Fruit fly (Drosophila melanogaster) whole organism, embryonic: ENCODE data around the gene Cyp312a1.

ENCODE experiments used
- Abd-B ChIP-seq: fragments of 200-800 bp; sonication (Bioruptor generic); optimal IDR thresholded peaks from 2 replicates; lab custom pipeline; 2018; ENCODE audit warnings: missing biosample characterization, mild to moderate bottlenecking, missing genetic modification characterization, moderate library complexity
- B-H1 ChIP-seq: fragments of 200-800 bp; sonication (Bioruptor generic); IDR thresholded peaks from 3 replicates; pipeline ENCODE4 v1.3.6; 2022; ENCODE audit warnings: missing biosample characterization, missing genetic modification characterization
- CG14710 ChIP-seq: fragments of 200-800 bp; sonication (Bioruptor generic); optimal IDR thresholded peaks from 3 replicates; lab custom pipeline; 2019; ENCODE audit warnings: missing biosample characterization, mild to moderate bottlenecking, missing genetic modification characterization, moderate library complexity
- CG18011 ChIP-seq: fragments of 200-800 bp; sonication (Bioruptor generic); optimal IDR thresholded peaks from 2 replicates; lab custom pipeline; 2017; ENCODE audit warnings: missing biosample characterization, missing genetic modification characterization, mild to moderate bottlenecking, moderate library complexity, missing genotype
- CG18619 ChIP-seq: fragments of 200-800 bp; sonication (Bioruptor generic); optimal IDR thresholded peaks from 3 replicates; lab custom pipeline; 2017; ENCODE audit warnings: missing biosample characterization, mild to moderate bottlenecking, missing genetic modification characterization
- CG2199 ChIP-seq: fragments of 200-800 bp; sonication (Bioruptor generic); IDR thresholded peaks from 3 replicates; pipeline ENCODE4 v1.3.6; 2022; ENCODE audit warnings: missing biosample characterization, missing genetic modification characterization
- CG30431 ChIP-seq: fragments of 200-800 bp; sonication (Bioruptor generic); optimal IDR thresholded peaks from 2 replicates; lab custom pipeline; 2017; ENCODE audit warnings: missing biosample characterization, missing genetic modification characterization
- CG31441 ChIP-seq: fragments of 200-800 bp; sonication (Bioruptor generic); IDR thresholded peaks from 2 replicates; pipeline ENCODE4 v1.3.6; 2022; ENCODE audit warnings: missing biosample characterization, missing genetic modification characterization
- CG32767 ChIP-seq: fragments of 200-800 bp; sonication (Bioruptor generic); IDR thresholded peaks from 2 replicates; pipeline ENCODE4 v1.3.6; 2022; ENCODE audit warnings: missing biosample characterization, missing genetic modification characterization
- CG33557 ChIP-seq: fragments of 200-800 bp; sonication (Bioruptor generic); optimal IDR thresholded peaks from 2 replicates; lab custom pipeline; 2019; ENCODE audit warnings: missing biosample characterization, mild to moderate bottlenecking, missing genetic modification characterization, moderate library complexity
- CG5245 ChIP-seq: fragments of 200-800 bp; sonication (Bioruptor generic); optimal IDR thresholded peaks from 3 replicates; lab custom pipeline; 2016; ENCODE audit warnings: missing biosample characterization, missing genetic modification characterization
- CG6175 ChIP-seq: fragments of 200-800 bp; sonication (Bioruptor generic); IDR thresholded peaks from 3 replicates; pipeline ENCODE4 v1.3.6; 2022; ENCODE audit warnings: missing biosample characterization, missing genetic modification characterization
- CG7963 ChIP-seq: fragments of 200-800 bp; sonication (Bioruptor generic); IDR thresholded peaks from 3 replicates; pipeline ENCODE4 v1.3.6; 2022; ENCODE audit warnings: missing biosample characterization, missing genetic modification characterization; ENCODE audit not compliant: partially characterized antibody
- CG8281 ChIP-seq: fragments of 200-800 bp; sonication (Bioruptor generic); optimal IDR thresholded peaks from 2 replicates; lab custom pipeline; 2018; ENCODE audit warnings: missing biosample characterization, mild to moderate bottlenecking, missing genetic modification characterization, moderate library complexity
- CG8924 ChIP-seq: fragments of 200-800 bp; optimal IDR thresholded peaks from 3 replicates; lab custom pipeline; 2019; ENCODE audit warnings: missing biosample characterization, mild to moderate bottlenecking, missing genetic modification characterization, moderate library complexity
- Chrac-16 ChIP-seq: fragments of 200-800 bp; sonication (Bioruptor generic); optimal IDR thresholded peaks from 3 replicates; lab custom pipeline; 2016; ENCODE audit warnings: missing biosample characterization, missing genetic modification characterization
- D19A ChIP-seq: fragments of 200-800 bp; optimal IDR thresholded peaks from 3 replicates; lab custom pipeline; 2019; ENCODE audit warnings: missing biosample characterization, mild to moderate bottlenecking, missing genetic modification characterization, moderate library complexity
- Doc3 ChIP-seq: fragments of 200-800 bp; sonication (Bioruptor generic); IDR thresholded peaks from 3 replicates; pipeline ENCODE4 v1.3.6; 2022; ENCODE audit warnings: missing biosample characterization, missing genetic modification characterization; ENCODE audit not compliant: partially characterized antibody
- Elba2 ChIP-seq: fragments of 200-800 bp; sonication (Bioruptor generic); optimal IDR thresholded peaks from 3 replicates; lab custom pipeline; 2016; ENCODE audit warnings: missing biosample characterization, missing genetic modification characterization
- Gsc ChIP-seq: fragments of 200-800 bp; sonication (Bioruptor generic); IDR thresholded peaks from 2 replicates; pipeline ENCODE4 v1.3.6; 2022; ENCODE audit warnings: missing biosample characterization, missing genetic modification characterization
- Hmr ChIP-seq: fragments of 200-800 bp; sonication (Bioruptor generic); optimal IDR thresholded peaks from 3 replicates; lab custom pipeline; 2017; ENCODE audit warnings: mild to moderate bottlenecking, missing biosample characterization, missing genetic modification reagents, missing genetic modification characterization
- Hr78 ChIP-seq, 2 experiments: fragments of 200-800 bp in 1 of 2; fragments of >200 bp in 1 of 2; sonication (Bioruptor generic) in 1 of 2; optimal IDR thresholded peaks; 2 replicates each; lab custom pipeline; 2017 to 2019; ENCODE audit warnings: missing biosample characterization in 2 of 2, missing genetic modification characterization in 2 of 2, mild to moderate bottlenecking in 1 of 2, moderate library complexity in 1 of 2
- Jarid2 ChIP-seq: fragments of 200-800 bp; sonication (Bioruptor generic); optimal IDR thresholded peaks from 3 replicates; lab custom pipeline; 2017; ENCODE audit warnings: mild to moderate bottlenecking, missing biosample characterization, missing genetic modification reagents, missing genetic modification characterization
- NC2β ChIP-seq: fragments of 200-800 bp; sonication (Bioruptor generic); optimal IDR thresholded peaks from 2 replicates; lab custom pipeline; 2016; ENCODE audit warnings: missing biosample characterization, missing genetic modification characterization
- Neu2 ChIP-seq: fragments of 200-800 bp; sonication (Bioruptor generic); optimal IDR thresholded peaks from 3 replicates; lab custom pipeline; 2016; ENCODE audit warnings: missing biosample characterization, missing genetic modification characterization, borderline replicate concordance
- Poxn ChIP-seq: fragments of 200-800 bp; sonication (Bioruptor generic); IDR thresholded peaks from 2 replicates; pipeline ENCODE4 v1.3.6; 2022; ENCODE audit warnings: missing biosample characterization, missing genetic modification characterization
- Ptx1 ChIP-seq: fragments of 200-800 bp; sonication (Bioruptor generic); IDR thresholded peaks from 2 replicates; pipeline ENCODE4 v1.3.6; 2022; ENCODE audit warnings: missing biosample characterization, missing genetic modification characterization
- Rx ChIP-seq: fragments of 200-800 bp; sonication (Bioruptor generic); IDR thresholded peaks from 2 replicates; pipeline ENCODE4 v1.3.6; 2022; ENCODE audit warnings: missing biosample characterization, missing genetic modification characterization
- al ChIP-seq: fragments of 200-800 bp; sonication (Bioruptor generic); IDR thresholded peaks from 2 replicates; pipeline ENCODE4 v1.3.6; 2022; ENCODE audit warnings: missing biosample characterization, missing genetic modification characterization
- aop ChIP-seq: fragments of 200-800 bp; sonication (Bioruptor generic); IDR thresholded peaks from 2 replicates; pipeline ENCODE4 v1.3.6; 2022; ENCODE audit warnings: missing biosample characterization, missing genetic modification characterization
- ap ChIP-seq: fragments of 200-800 bp; sonication (Bioruptor generic); IDR thresholded peaks from 2 replicates; pipeline ENCODE4 v1.3.6; 2022; ENCODE audit warnings: missing biosample characterization, missing genetic modification characterization
- az2 ChIP-seq: fragments of 200-800 bp; sonication (Bioruptor generic); optimal IDR thresholded peaks from 3 replicates; lab custom pipeline; 2016; ENCODE audit warnings: missing biosample characterization, missing genetic modification characterization
- btn ChIP-seq: fragments of 200-800 bp; sonication (Bioruptor generic); optimal IDR thresholded peaks from 2 replicates; lab custom pipeline; 2016; ENCODE audit warnings: missing biosample characterization, missing genetic modification characterization
- cg ChIP-seq: fragments of 200-800 bp; sonication (Bioruptor generic); optimal IDR thresholded peaks from 3 replicates; lab custom pipeline; 2019; ENCODE audit warnings: missing biosample characterization, mild to moderate bottlenecking, missing genetic modification characterization, moderate library complexity
- chif ChIP-seq, 2 experiments: fragments of 200-800 bp; sonication (Bioruptor generic); optimal IDR thresholded peaks; 3 replicates each; lab custom pipeline; 2016; ENCODE audit warnings: missing biosample characterization in 2 of 2, missing genetic modification characterization in 2 of 2
- fd102C ChIP-seq: fragments of 200-800 bp; sonication (Bioruptor generic); optimal IDR thresholded peaks from 2 replicates; lab custom pipeline; 2018; ENCODE audit warnings: missing biosample characterization, mild to moderate bottlenecking, missing genetic modification characterization, moderate library complexity
- gsb ChIP-seq: fragments of 200-800 bp; sonication (Bioruptor generic); IDR thresholded peaks from 2 replicates; pipeline ENCODE4 v1.3.6; 2022; ENCODE audit warnings: missing biosample characterization, missing genetic modification characterization
- gsb-n ChIP-seq: fragments of 200-800 bp; sonication (Bioruptor generic); optimal IDR thresholded peaks from 3 replicates; lab custom pipeline; 2018; ENCODE audit warnings: missing biosample characterization, mild to moderate bottlenecking, missing genetic modification characterization
- ind ChIP-seq: fragments of 200-800 bp; sonication (Bioruptor generic); optimal IDR thresholded peaks from 3 replicates; lab custom pipeline; 2016; ENCODE audit warnings: missing biosample characterization, missing genetic modification characterization
- jing ChIP-seq: fragments of 200-800 bp; sonication (Bioruptor generic); optimal IDR thresholded peaks from 2 replicates; lab custom pipeline; 2018; ENCODE audit warnings: missing biosample characterization, mild to moderate bottlenecking, missing genetic modification characterization
- kni ChIP-seq: fragments of 200-800 bp; sonication (Bioruptor generic); optimal IDR thresholded peaks from 3 replicates; lab custom pipeline; 2017; ENCODE audit warnings: mild to moderate bottlenecking, missing biosample characterization, missing genetic modification reagents, missing genetic modification characterization
- luna ChIP-seq: fragments of 200-800 bp; sonication (Bioruptor generic); optimal IDR thresholded peaks from 2 replicates; lab custom pipeline; 2016; ENCODE audit warnings: missing biosample characterization, missing genetic modification characterization
- nmo ChIP-seq: fragments of 200-800 bp; sonication (Bioruptor generic); optimal IDR thresholded peaks from 2 replicates; lab custom pipeline; 2018; ENCODE audit warnings: missing biosample characterization, mild to moderate bottlenecking, missing genetic modification characterization, moderate library complexity
- org-1 ChIP-seq: fragments of 200-800 bp; sonication (Bioruptor generic); optimal IDR thresholded peaks from 2 replicates; lab custom pipeline; 2017; ENCODE audit warnings: missing biosample characterization, missing genetic modification characterization
- otp ChIP-seq: fragments of 200-800 bp; sonication (Bioruptor generic); IDR thresholded peaks from 3 replicates; pipeline ENCODE4, ENCODE4 v1.3.6; 2022; ENCODE audit warnings: missing biosample characterization, missing genetic modification characterization
- pb ChIP-seq: fragments of 200-800 bp; sonication (Bioruptor generic); optimal IDR thresholded peaks from 3 replicates; lab custom pipeline; 2016; ENCODE audit warnings: missing biosample characterization, missing genetic modification characterization
- sd ChIP-seq: fragments of 200-800 bp; sonication (Bioruptor generic); optimal IDR thresholded peaks from 3 replicates; lab custom pipeline; 2018; ENCODE audit warnings: missing biosample characterization, mild to moderate bottlenecking, missing genetic modification characterization, moderate library complexity
- sens ChIP-seq: fragments of 200-800 bp; sonication (Bioruptor generic); peaks from one replicate; lab custom pipeline; 2016; ENCODE audit warnings: missing biosample characterization, missing genetic modification characterization
- seq ChIP-seq: fragments of 200-800 bp; sonication (Bioruptor generic); IDR thresholded peaks from 2 replicates; pipeline ENCODE4 v1.3.6; 2022; ENCODE audit warnings: missing biosample characterization, missing genetic modification characterization
- tin ChIP-seq: fragments of 200-800 bp; sonication (Bioruptor generic); optimal IDR thresholded peaks from 3 replicates; lab custom pipeline; 2016; ENCODE audit warnings: missing biosample characterization, missing genetic modification characterization
- trem ChIP-seq: fragments of 200-800 bp; optimal IDR thresholded peaks from 3 replicates; lab custom pipeline; 2019; ENCODE audit warnings: missing biosample characterization, mild to moderate bottlenecking, missing genetic modification characterization, moderate library complexity
- ttk ChIP-seq: fragments of 200-800 bp; sonication (Bioruptor generic); IDR thresholded peaks from 2 replicates; pipeline ENCODE4 v2.1.2; 2022; ENCODE audit warnings: missing biosample characterization, missing genetic modification characterization

The Cyp312a1 gene

DNA sequence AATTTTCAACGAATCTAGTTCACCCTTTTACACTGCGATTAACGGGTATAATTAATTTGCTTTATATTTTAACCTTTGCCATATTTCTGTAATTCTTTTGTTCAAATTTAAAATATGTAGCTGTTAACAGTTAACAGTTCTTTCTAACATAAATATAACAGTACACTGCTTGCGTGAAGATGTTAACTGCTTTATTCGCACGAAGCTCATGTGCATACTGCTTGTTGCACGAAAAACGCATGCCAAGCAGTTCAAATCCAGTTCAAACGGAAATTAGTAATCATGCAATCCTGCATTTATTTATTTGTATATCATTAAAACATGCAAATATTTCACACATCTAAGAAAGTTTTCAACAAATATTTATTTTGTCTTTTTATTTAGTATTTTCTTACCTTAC is 44.5 kb downstream of the Cyp312a1 start (continued):
- TF ChIP-seq CG2199, result peak; percentile 96
- TF ChIP-seq trem (tag; lab: Kevin White, UChicago), result peak; percentile 29
- TF ChIP-seq Rx (GFP tag; lab: Robert Waterston, UW), result no peak
- TF ChIP-seq gsb-n, result peak; percentile 25
- TF ChIP-seq Hmr (GFP tag; lab: Kevin White, UChicago), result no peak
- TF ChIP-seq CG14710 (tag; lab: Kevin White, UChicago), result peak; percentile 15
- TF ChIP-seq org-1 (GFP tag; lab: Kevin White, UChicago), result no peak
- TF ChIP-seq jing, result no peak
- TF ChIP-seq aop (GFP tag; lab: Robert Waterston, UW), result no peak
- TF ChIP-seq Ptx1, result no peak
- TF ChIP-seq CG32767, result no peak
- TF ChIP-seq Hr78 (GFP tag; optimal IDR thresholded peaks at IDR 0.05; lab: Kevin White, UChicago), result peak; percentile 12 to 52
- no peak for TF ChIP-seq Doc3 (GFP tag; lab: Robert Waterston, UW)
- no peak for TF ChIP-seq otp (GFP tag; lab: Robert Waterston, UW)
- no peak for TF ChIP-seq az2 (GFP tag; lab: Kevin White, UChicago)
- no peak for TF ChIP-seq tin
- TF ChIP-seq al (GFP tag; lab: Robert Waterston, UW), result no peak
- no peak for TF ChIP-seq CG6175
- peak; percentile 55 for TF ChIP-seq nmo (GFP tag; lab: Kevin White, UChicago)
- TF ChIP-seq CG31441 (GFP tag; lab: Robert Waterston, UW), result no peak
- no peak for TF ChIP-seq seq (GFP tag; lab: Robert Waterston, UW)
- TF ChIP-seq CG8924, result no peak
- no peak for TF ChIP-seq CG8281
- TF ChIP-seq Abd-B (GFP tag; lab: Kevin White, UChicago), result peak; percentile 13
- TF ChIP-seq chif (GFP tag; optimal IDR thresholded peaks at IDR 0.05; lab: Kevin White, UChicago), result peak in 1 of 2 experiments; percentile 27
- TF ChIP-seq ind (GFP tag; lab: Kevin White, UChicago), result no peak
- no peak for TF ChIP-seq B-H1
- no peak for TF ChIP-seq NC2β (GFP tag; lab: Kevin White, UChicago)
- peak; percentile 20 for TF ChIP-seq Jarid2
- no peak for TF ChIP-seq D19A (tag; lab: Kevin White, UChicago)
- TF ChIP-seq sd (tag; lab: Kevin White, UChicago), result peak; percentile 87
- no peak for TF ChIP-seq cg (GFP tag; lab: Kevin White, UChicago)
- no peak for TF ChIP-seq ap
- TF ChIP-seq CG18619, result no peak
- no peak for TF ChIP-seq CG33557 (GFP tag; lab: Kevin White, UChicago)
- no peak for TF ChIP-seq Gsc (GFP tag; lab: Robert Waterston, UW)
- TF ChIP-seq pb (GFP tag; lab: Kevin White, UChicago), result no peak
- no peak for TF ChIP-seq Poxn (GFP tag; lab: Robert Waterston, UW)
- TF ChIP-seq CG30431 (GFP tag; lab: Kevin White, UChicago), result no peak
- no peak for TF ChIP-seq CG7963 (GFP tag; lab: Robert Waterston, UW)
- no peak for TF ChIP-seq kni (GFP tag; lab: Kevin White, UChicago)
- no peak for TF ChIP-seq gsb (GFP tag; lab: Robert Waterston, UW)
- TF ChIP-seq Chrac-16, result no peak
- no peak for TF ChIP-seq luna (GFP tag; lab: Kevin White, UChicago)
- no peak for TF ChIP-seq fd102C (GFP tag; lab: Kevin White, UChicago)
- TF ChIP-seq btn (GFP tag; lab: Kevin White, UChicago), result no peak
- no peak for TF ChIP-seq Neu2
- TF ChIP-seq ttk (GFP tag; lab: Robert Waterston, UW), result no peak
- TF ChIP-seq Elba2 (GFP tag; lab: Kevin White, UChicago), result no peak
- TF ChIP-seq sens, result peak; percentile 72
- TF ChIP-seq CG5245, result no peak
- TF ChIP-seq CG18011 (GFP tag; lab: Kevin White, UChicago), result no peak
